Fruit fly (Drosophila melanogaster): ENCODE results near the gene CG32432.

The CG32432 gene

DNA sequence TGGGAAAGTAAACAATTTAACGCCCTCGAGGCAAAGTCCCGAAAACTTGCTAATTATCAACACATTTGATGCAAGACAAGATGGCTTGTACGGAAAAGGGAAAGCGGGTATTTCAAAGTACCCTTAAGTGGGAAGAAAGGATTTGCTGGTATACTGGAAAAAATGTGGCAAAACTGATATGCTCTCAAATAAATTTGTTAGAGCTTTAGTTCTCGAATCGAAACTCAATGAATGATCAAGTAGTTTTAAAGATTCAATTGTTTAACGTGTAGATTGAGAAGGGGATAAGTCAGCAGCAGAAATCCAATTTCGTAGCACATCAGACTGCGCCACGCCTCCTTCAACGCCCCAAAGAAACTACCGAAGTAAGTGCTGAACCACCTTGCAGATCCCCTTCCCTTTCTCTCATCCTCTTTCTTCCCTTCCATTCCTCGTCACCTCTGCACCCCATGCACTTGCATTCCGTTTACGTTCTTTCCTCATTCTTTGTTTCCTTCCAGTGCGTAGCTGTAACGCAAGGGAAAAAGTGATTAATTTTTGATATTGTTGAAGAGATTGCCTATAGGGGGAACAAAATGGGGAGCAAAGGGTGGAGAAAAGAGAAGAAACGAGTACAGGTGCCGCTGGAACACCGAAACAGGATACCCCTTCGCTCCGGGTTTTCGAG is 32.2 kb upstream of the CG32432 start:
- no peak for TF ChIP-seq Dll (optimal IDR thresholded peaks at IDR 0.05)
- TF ChIP-seq usp (GFP tag; optimal IDR thresholded peaks at IDR 0.05), result no peak
- no peak for TF ChIP-seq EcR (GFP tag; optimal IDR thresholded peaks at IDR 0.05)
- no peak for TF ChIP-seq psq (optimal IDR thresholded peaks at IDR 0.05)
- no peak for TF ChIP-seq pan (optimal IDR thresholded peaks at IDR 0.05)
- no peak for TF ChIP-seq CG8478 (optimal IDR thresholded peaks at IDR 0.05)

DNA sequence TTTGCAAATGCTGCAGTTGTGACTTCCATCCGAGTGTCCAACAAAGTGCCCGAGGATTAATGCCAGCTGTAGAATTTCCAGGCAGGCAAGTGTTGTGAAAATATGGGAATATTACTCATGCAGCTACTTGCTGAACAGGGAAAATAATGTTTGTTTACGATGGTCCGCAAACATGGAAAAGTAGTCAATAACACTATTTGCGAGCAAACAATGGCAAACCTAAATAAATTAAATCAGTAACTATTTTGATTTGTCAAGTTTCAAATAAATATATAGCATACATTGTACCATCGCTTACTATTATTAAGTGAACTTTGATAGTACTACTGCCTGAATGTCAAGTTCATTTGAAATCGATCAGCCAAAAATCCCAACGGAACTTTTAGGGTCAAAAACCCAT is 30.1 kb upstream of the CG32432 start:
- no peak for TF ChIP-seq usp (GFP tag; optimal IDR thresholded peaks at IDR 0.05)
- TF ChIP-seq CG8478 (optimal IDR thresholded peaks at IDR 0.05), result no peak
- TF ChIP-seq pan (optimal IDR thresholded peaks at IDR 0.05), result no peak
- no peak for TF ChIP-seq Dll (optimal IDR thresholded peaks at IDR 0.05)
- no peak for TF ChIP-seq psq (optimal IDR thresholded peaks at IDR 0.05)
- TF ChIP-seq EcR (GFP tag; optimal IDR thresholded peaks at IDR 0.05), result no peak

DNA sequence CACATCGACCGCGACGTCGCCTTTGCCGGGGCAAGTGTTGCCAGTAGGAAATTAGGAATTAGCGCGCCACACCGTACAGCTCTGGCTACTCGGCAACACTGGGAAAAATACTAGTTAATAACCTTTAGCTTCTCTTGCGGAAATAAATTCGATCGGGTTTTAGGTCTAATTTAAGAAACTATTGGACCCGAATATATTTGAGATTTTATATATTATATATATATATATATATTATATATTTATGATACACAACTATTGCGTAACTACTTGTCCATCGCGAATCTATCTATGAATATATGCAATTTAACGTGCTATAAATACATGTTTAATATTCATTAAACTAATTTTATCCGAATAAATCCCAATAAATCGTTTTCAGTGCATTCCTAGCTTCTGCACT is 29.4 kb upstream of the CG32432 start:
- TF ChIP-seq pan (optimal IDR thresholded peaks at IDR 0.05) (no peak), Dll (optimal IDR thresholded peaks at IDR 0.05) (no peak), EcR (GFP tag; optimal IDR thresholded peaks at IDR 0.05) (no peak), psq (optimal IDR thresholded peaks at IDR 0.05) (no peak), CG8478 (optimal IDR thresholded peaks at IDR 0.05) (no peak), usp (GFP tag; optimal IDR thresholded peaks at IDR 0.05) (no peak)

dm6 chr3L:20906959-20907358 is 22.0 kb upstream of the CG32432 start:
- TF ChIP-seq pan (optimal IDR thresholded peaks at IDR 0.05) (no peak), Dll (optimal IDR thresholded peaks at IDR 0.05) (no peak)

DNA sequence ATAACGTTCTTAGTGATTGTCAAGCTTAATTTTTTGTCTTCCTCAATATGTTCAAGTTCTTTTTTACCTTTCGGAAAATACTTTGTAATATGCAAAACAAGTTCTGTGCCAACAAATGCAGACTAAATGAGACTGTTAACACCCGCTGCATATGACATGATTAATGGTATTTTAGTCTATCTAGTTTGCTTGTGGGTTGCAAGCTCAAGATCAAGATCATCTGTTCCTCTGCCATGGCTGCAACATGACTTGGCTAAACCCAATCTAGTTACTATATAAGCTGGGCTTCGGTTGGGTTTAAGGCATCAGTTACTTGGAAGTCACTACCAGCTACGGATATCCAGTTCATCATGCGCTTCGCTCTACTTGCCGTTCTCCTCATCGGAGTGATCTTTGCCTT is 20.5 kb upstream of the CG32432 start, which contains the start of gene CG11458:
Gene CG11458 (plus strand): TSS at position 301 of the 400 bp plus-strand sequence.
- TF ChIP-seq usp (GFP tag; optimal IDR thresholded peaks at IDR 0.05) (no peak), pan (optimal IDR thresholded peaks at IDR 0.05) (no peak), Dll (optimal IDR thresholded peaks at IDR 0.05) (no peak), EcR (GFP tag; optimal IDR thresholded peaks at IDR 0.05) (no peak), CG8478 (optimal IDR thresholded peaks at IDR 0.05) (no peak), psq (optimal IDR thresholded peaks at IDR 0.05) (no peak)

DNA sequence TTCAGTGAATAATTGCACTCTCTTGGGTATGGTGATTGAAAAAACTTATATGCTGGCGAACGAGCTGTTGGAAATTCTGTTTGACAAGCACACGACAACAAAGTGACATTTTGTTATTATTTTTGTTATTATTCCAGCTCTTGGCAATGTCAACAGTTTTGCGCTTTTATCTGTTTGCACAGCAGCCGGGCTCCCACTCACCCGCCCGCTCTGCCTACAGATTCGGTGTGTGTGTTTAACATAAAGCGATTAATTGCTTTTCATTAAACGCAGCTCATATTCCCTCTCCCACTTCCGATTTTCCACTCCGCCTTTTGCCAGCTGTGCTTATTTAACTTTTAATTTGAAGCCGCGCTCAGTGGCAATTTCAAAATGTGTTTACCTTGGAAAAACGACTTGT is 16.0 kb upstream of the CG32432 start:
- TF ChIP-seq usp (GFP tag; optimal IDR thresholded peaks at IDR 0.05) (no peak), EcR (GFP tag; optimal IDR thresholded peaks at IDR 0.05) (no peak), psq (optimal IDR thresholded peaks at IDR 0.05) (no peak), pan (optimal IDR thresholded peaks at IDR 0.05) (no peak), CG8478 (optimal IDR thresholded peaks at IDR 0.05) (no peak)

DNA sequence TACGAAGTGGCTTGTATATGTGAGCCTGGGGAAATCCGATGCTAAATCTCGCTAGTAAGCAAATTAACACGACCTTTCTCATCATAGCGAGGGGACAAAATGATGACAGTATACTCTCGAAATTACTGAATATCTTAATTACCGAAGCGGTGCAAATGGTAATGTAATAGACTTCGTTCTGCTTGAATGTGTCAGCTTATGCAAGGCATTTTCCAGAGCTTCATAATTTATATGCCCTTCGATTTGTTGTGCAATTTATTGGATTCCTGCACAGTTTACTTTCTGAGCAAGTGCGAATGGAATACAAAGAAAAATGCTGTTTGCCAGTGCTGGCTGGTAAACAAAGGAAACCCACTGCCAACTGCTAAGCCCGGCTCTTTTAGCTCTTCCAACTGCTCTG is 12.3 kb upstream of the CG32432 start, which contains the start of the genes Sfp77F and CG43931:
Gene Sfp77F (minus strand): TSS at position 101 of the 400 bp plus-strand sequence.
Gene CG43931 (plus strand): TSS at position 241 of the 400 bp plus-strand sequence.
- TF ChIP-seq pan (optimal IDR thresholded peaks at IDR 0.05), result no peak
- TF ChIP-seq EcR (GFP tag; optimal IDR thresholded peaks at IDR 0.05), result no peak
- no peak for TF ChIP-seq CG8478 (optimal IDR thresholded peaks at IDR 0.05)
- no peak for TF ChIP-seq psq (optimal IDR thresholded peaks at IDR 0.05)
- no peak for TF ChIP-seq usp (GFP tag; optimal IDR thresholded peaks at IDR 0.05)
- no peak for TF ChIP-seq Dll (optimal IDR thresholded peaks at IDR 0.05)

- TF ChIP-seq EcR (GFP tag; optimal IDR thresholded peaks at IDR 0.05), result no peak
- no peak for TF ChIP-seq pan (optimal IDR thresholded peaks at IDR 0.05)
- TF ChIP-seq usp (GFP tag; optimal IDR thresholded peaks at IDR 0.05), result no peak
- no peak for TF ChIP-seq CG8478 (optimal IDR thresholded peaks at IDR 0.05)
- no peak for TF ChIP-seq psq (optimal IDR thresholded peaks at IDR 0.05)
- TF ChIP-seq Dll (optimal IDR thresholded peaks at IDR 0.05), result no peak
These were observed 1.0 kb downstream of the CG32432 start for dm6 chr3L:20883969-20884368.

dm6 chr3L:20868995-20869394 is 16.0 kb downstream of the CG32432 start:
- TF ChIP-seq Dll (optimal IDR thresholded peaks at IDR 0.05), result no peak
- no peak for TF ChIP-seq psq (optimal IDR thresholded peaks at IDR 0.05)
- TF ChIP-seq EcR (GFP tag; optimal IDR thresholded peaks at IDR 0.05), result no peak
- TF ChIP-seq usp (GFP tag; optimal IDR thresholded peaks at IDR 0.05), result no peak
- no peak for TF ChIP-seq CG8478 (optimal IDR thresholded peaks at IDR 0.05)
- no peak for TF ChIP-seq pan (optimal IDR thresholded peaks at IDR 0.05)

- TF ChIP-seq pan (optimal IDR thresholded peaks at IDR 0.05) (no peak), EcR (GFP tag; optimal IDR thresholded peaks at IDR 0.05) (no peak), CG8478 (optimal IDR thresholded peaks at IDR 0.05) (no peak), Dll (optimal IDR thresholded peaks at IDR 0.05) (no peak), usp (GFP tag; optimal IDR thresholded peaks at IDR 0.05) (no peak), psq (optimal IDR thresholded peaks at IDR 0.05) (no peak)
These were observed 27.4 kb downstream of the CG32432 start for dm6 chr3L:20857609-20858008.

- no peak for TF ChIP-seq usp (GFP tag; optimal IDR thresholded peaks at IDR 0.05)
- no peak for TF ChIP-seq EcR (GFP tag; optimal IDR thresholded peaks at IDR 0.05)
These were observed 36.4 kb downstream of the CG32432 start for dm6 chr3L:20848572-20848971.

DNA sequence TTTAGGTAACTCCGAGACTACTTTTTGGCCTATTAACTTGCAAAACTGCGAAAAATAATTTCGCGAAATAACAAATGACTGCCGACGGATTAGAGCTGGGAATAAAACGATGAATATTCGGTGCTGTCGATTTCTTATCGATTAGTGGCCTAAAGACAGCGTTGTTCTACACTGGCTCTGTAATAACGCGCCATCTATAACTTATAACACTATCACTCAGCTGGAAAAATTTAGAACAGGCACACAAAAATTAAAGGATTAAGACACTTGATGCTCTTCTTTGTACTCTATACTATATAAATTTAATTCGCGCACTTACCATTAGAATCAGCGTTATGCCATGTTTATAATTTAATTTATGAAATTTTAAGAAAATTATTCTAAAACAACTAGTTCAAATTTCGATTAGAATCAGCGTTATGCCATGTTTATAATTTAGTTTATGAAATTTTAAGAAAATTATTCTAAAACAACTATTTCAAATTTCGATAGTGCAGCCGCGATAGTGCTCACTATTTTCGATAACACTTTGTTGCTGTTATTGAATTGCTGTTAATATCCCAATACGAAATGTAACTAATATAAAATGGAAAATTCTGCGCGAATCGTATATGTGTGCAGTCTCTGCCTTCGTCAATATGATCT is 43.4 kb downstream of the CG32432 start, which contains the start of the genes CSN3 and CG11456:
Gene CSN3 (minus strand): TSS at position 112 of the 645 bp plus-strand sequence.
Gene CG11456 (plus strand): TSS at position 523 of the 645 bp plus-strand sequence.
- TF ChIP-seq usp (GFP tag; optimal IDR thresholded peaks at IDR 0.05) (no peak), pan (optimal IDR thresholded peaks at IDR 0.05) (no peak), EcR (GFP tag; optimal IDR thresholded peaks at IDR 0.05) (no peak), Dll (optimal IDR thresholded peaks at IDR 0.05) (no peak), CG8478 (optimal IDR thresholded peaks at IDR 0.05) (no peak), psq (optimal IDR thresholded peaks at IDR 0.05) (no peak)

Measured in whole organism.